Worm (Caenorhabditis elegans) whole organism, L4 larva: Measurements from ENCODE around the gene srx-38.

Source experiments
- ceh-20 ChIP-seq: fragments of 200-800 bp; sonication (Bioruptor generic); IDR thresholded peaks from 2 replicates; pipeline ENCODE4 v1.3.6; 2022; ENCODE audit warnings: missing genetic modification reagents, missing genetic modification characterization, missing compliant biosample characterization
- ceh-82 ChIP-seq: sonication (generic microtip); optimal IDR thresholded peaks from 2 replicates; lab custom pipeline; 2017; ENCODE audit warnings: missing biosample characterization, missing genetic modification characterization
- gei-8 ChIP-seq: fragments of 200-800 bp; sonication (Bioruptor generic); optimal IDR thresholded peaks from 2 replicates; lab custom pipeline; 2018; ENCODE audit warnings: mild to moderate bottlenecking, missing genetic modification characterization, missing compliant biosample characterization
- lsy-2 ChIP-seq, 2 experiments: fragments of 150-350 bp in 1 of 2; sonication (generic microtip) in 1 of 2; optimal IDR thresholded peaks; 2 replicates each; lab custom pipeline; 2014 to 2017; ENCODE audit warnings: missing biosample characterization in 2 of 2, missing genetic modification characterization in 2 of 2
- nhr-11 ChIP-seq: fragments of 150-350 bp; optimal IDR thresholded peaks from 2 replicates; lab custom pipeline; 2014; ENCODE audit warnings: missing biosample characterization, missing genetic modification characterization
- nhr-42 ChIP-seq: fragments of 200-800 bp; sonication (Bioruptor generic); IDR thresholded peaks from 2 replicates; pipeline ENCODE4 v1.3.6; 2022; ENCODE audit warnings: missing genetic modification characterization, missing compliant biosample characterization
- nhr-76 ChIP-seq: fragments of 150-350 bp; optimal IDR thresholded peaks from 2 replicates; lab custom pipeline; 2014; ENCODE audit warnings: missing biosample characterization, missing genetic modification characterization
- nhr-77 ChIP-seq: fragments of 150-350 bp; optimal IDR thresholded peaks from 2 replicates; lab custom pipeline; 2014; ENCODE audit warnings: missing biosample characterization, missing genetic modification characterization
- spr-3 ChIP-seq: fragments of 200-800 bp; sonication (Bioruptor generic); optimal IDR thresholded peaks from 2 replicates; lab custom pipeline; 2018; ENCODE audit warnings: mild to moderate bottlenecking, missing genetic modification characterization, missing compliant biosample characterization
- unc-130 ChIP-seq: sonication (generic microtip); optimal IDR thresholded peaks from 2 replicates; lab custom pipeline; 2016; ENCODE audit warnings: missing genetic modification reagents, missing genetic modification characterization, missing compliant biosample characterization
- unc-62 ChIP-seq, 3 experiments: fragments of 150-350 bp in 1 of 3; sonication (generic microtip); optimal IDR thresholded peaks in 2 of 3; peaks in 1 of 3; 1 replicate in 1 of 3; 2 replicates in 2 of 3; lab custom pipeline; 2014 to 2017; ENCODE audit warnings: missing biosample characterization in 3 of 3, missing genetic modification characterization in 3 of 3, missing genetic modification reagents in 3 of 3, missing genotype in 1 of 3
- ztf-11 ChIP-seq: fragments of 150-350 bp; optimal IDR thresholded peaks from 2 replicates; lab custom pipeline; 2014; ENCODE audit warnings: missing biosample characterization, missing genetic modification characterization

- no peak for TF ChIP-seq ceh-82 (tag; lab: Kevin White, UChicago)
- no peak for TF ChIP-seq ceh-20 (GFP tag; lab: Robert Waterston, UW)
- no peak for TF ChIP-seq nhr-76
- no peak for TF ChIP-seq unc-130 (GFP tag; lab: Kevin White, UChicago)
- TF ChIP-seq unc-62 (GFP tag; optimal IDR thresholded peaks at IDR 0.05 in 1 of 2; lab: Kevin White, UChicago), result no peak
- no peak for TF ChIP-seq unc-62 (tag; optimal IDR thresholded peaks at IDR 0.05; lab: Kevin White, UChicago)
- TF ChIP-seq ztf-11 (tag; lab: Kevin White, UChicago), result no peak
- no peak for TF ChIP-seq spr-3 (GFP tag; lab: Kevin White, UChicago)
- TF ChIP-seq nhr-42 (GFP tag; lab: Robert Waterston, UW), result no peak
- no peak for TF ChIP-seq gei-8 (GFP tag; lab: Kevin White, UChicago)
- TF ChIP-seq nhr-11, result no peak
- no peak for TF ChIP-seq nhr-77 (tag; lab: Kevin White, UChicago)
- TF ChIP-seq lsy-2 (tag; optimal IDR thresholded peaks at IDR 0.05; lab: Kevin White, UChicago), result no peak
Observed at ce11 chrV:5198240-5198639, 42.8 kb upstream of the srx-38 start, which contains the start of gene Y47A7.2.
